Worm (Caenorhabditis elegans): Measurements from ENCODE around the gene F57G4.11.

- no peak for TF ChIP-seq him-1 (tag; optimal IDR thresholded peaks at IDR 0.05)
- TF ChIP-seq dao-5 (tag; optimal IDR thresholded peaks at IDR 0.05) = no peak
- no peak for TF ChIP-seq W03F9.2 (tag; optimal IDR thresholded peaks at IDR 0.05)
Measured at ce11 chrV:17595691-17596090, 29.3 kb upstream of the F57G4.11 start.
